Fruit fly (Drosophila melanogaster): ENCODE results near the gene CG5693.

The CG5693 gene

DNA sequence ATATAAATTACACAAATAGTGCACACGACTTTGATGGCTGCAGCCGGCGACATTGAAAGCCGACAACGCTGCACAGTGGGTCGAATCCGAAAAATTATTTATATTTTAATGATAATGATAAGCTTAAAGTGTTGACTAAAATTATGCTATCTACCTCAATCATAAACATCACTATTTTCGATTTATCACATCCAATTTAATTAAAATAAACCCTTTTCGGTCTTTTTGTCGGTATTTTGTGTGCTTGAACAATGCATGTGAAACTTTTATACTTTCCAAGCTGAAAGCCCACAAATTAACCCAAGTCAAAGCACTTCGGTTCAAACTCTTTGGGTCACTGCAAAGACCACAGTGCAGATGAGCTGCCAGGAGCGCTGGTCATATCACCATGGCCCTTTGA, 946 bp upstream of the CG5693 start:
- TF ChIP-seq CG34367 (tag; optimal IDR thresholded peaks at IDR 0.05): peak; percentile 36
- TF ChIP-seq CG10348 (GFP tag; IDR thresholded peaks at IDR 0.05): no peak
- peak; percentile 83 for TF ChIP-seq CG14655 (GFP tag; optimal IDR thresholded peaks at IDR 0.05)
- no peak; the same call in 1 of the 2 replicates for TF ChIP-seq rn (GFP tag; IDR thresholded peaks at IDR 0.05)
- no peak for TF ChIP-seq CG12605 (GFP tag; IDR thresholded peaks at IDR 0.05)
- peak; percentile 39; the same call in 2 of the 3 replicates for TF ChIP-seq CG4496 (GFP tag; IDR thresholded peaks at IDR 0.05)
- no peak for TF ChIP-seq gl (tag; optimal IDR thresholded peaks at IDR 0.05)
- TF ChIP-seq Ets98B (GFP tag; IDR thresholded peaks at IDR 0.05): peak; percentile 45; the same call in 1 of the 2 replicates
- peak; percentile 45 for TF ChIP-seq CG8159 (tag; optimal IDR thresholded peaks at IDR 0.05)
- peak; percentile 80 for TF ChIP-seq CG8301 (tag; optimal IDR thresholded peaks at IDR 0.05)
- peak; percentile 29 for TF ChIP-seq Pif1B (GFP tag; optimal IDR thresholded peaks at IDR 0.05)
- TF ChIP-seq CG17806 (tag; optimal IDR thresholded peaks at IDR 0.05): peak; percentile 49
- peak; percentile 55 for TF ChIP-seq Pif1A (GFP tag; optimal IDR thresholded peaks at IDR 0.05)
- peak; percentile 75 for TF ChIP-seq fd96Ca (GFP tag; IDR thresholded peaks at IDR 0.05)
- peak; percentile 67 for TF ChIP-seq CG9948 (tag; optimal IDR thresholded peaks at IDR 0.05)

- TF ChIP-seq CG32121 (GFP tag; IDR thresholded peaks at IDR 0.05) (no peak), gl (tag; optimal IDR thresholded peaks at IDR 0.05) (no peak), CG4496 (GFP tag; IDR thresholded peaks at IDR 0.05) (no peak), Snoo (tag; optimal IDR thresholded peaks at IDR 0.05) (no peak), CG8301 (tag; optimal IDR thresholded peaks at IDR 0.05) (no peak), EcR (GFP tag; optimal IDR thresholded peaks at IDR 0.05) (no peak), Pif1B (GFP tag; optimal IDR thresholded peaks at IDR 0.05) (no peak), CG14655 (GFP tag; optimal IDR thresholded peaks at IDR 0.05) (no peak), CG15710 (tag; optimal IDR thresholded peaks at IDR 0.05) (no peak), D1 (tag; optimal IDR thresholded peaks at IDR 0.05) (no peak), CG9948 (tag; optimal IDR thresholded peaks at IDR 0.05) (no peak), CG13204 (GFP tag; optimal IDR thresholded peaks at IDR 0.05) (no peak), rn (GFP tag; IDR thresholded peaks at IDR 0.05) (no peak), Pif1A (GFP tag; optimal IDR thresholded peaks at IDR 0.05) (no peak), CG12605 (GFP tag; IDR thresholded peaks at IDR 0.05) (no peak), CG34367 (tag; optimal IDR thresholded peaks at IDR 0.05) (no peak), CG10348 (GFP tag; IDR thresholded peaks at IDR 0.05) (no peak), fd96Ca (GFP tag; IDR thresholded peaks at IDR 0.05) (no peak)
Observed at dm6 chr2L:18007060-18007459, 633 bp downstream of the CG5693 start, which contains the start of gene CG42659. TSS of gene CG42659 (plus strand) at chr2L:18007360.

DNA sequence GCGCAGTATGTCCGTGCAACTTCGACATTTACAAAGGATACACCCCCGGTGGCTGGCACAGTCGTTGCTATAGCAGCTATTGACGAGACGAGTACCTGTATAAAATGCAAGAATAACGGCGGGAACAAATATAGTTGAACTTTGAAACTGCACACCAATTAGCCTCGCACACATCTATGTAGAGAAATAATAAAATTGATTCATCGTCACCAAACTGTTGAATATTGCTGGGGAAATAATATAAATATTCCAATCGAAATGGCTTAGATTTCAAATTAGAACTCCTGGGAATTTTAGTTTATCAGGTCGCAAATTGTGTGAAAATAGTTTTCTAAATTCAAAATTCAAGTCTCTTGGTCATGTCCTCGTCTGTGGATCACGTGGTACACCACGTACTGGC, 1.2 kb downstream of the CG5693 start, which contains the start of the genes CG42634 and CG42635:
Gene CG42634 (plus strand): TSS at position 301 of the 400 bp plus-strand sequence.
Gene CG42635 (plus strand): TSS at position 301 of the 400 bp plus-strand sequence.
- TF ChIP-seq rn (GFP tag; IDR thresholded peaks at IDR 0.05) (no peak), CG9948 (tag; optimal IDR thresholded peaks at IDR 0.05) (no peak), Pif1B (GFP tag; optimal IDR thresholded peaks at IDR 0.05) (no peak), CG8301 (tag; optimal IDR thresholded peaks at IDR 0.05) (no peak), CG10348 (GFP tag; IDR thresholded peaks at IDR 0.05) (no peak)

DNA sequence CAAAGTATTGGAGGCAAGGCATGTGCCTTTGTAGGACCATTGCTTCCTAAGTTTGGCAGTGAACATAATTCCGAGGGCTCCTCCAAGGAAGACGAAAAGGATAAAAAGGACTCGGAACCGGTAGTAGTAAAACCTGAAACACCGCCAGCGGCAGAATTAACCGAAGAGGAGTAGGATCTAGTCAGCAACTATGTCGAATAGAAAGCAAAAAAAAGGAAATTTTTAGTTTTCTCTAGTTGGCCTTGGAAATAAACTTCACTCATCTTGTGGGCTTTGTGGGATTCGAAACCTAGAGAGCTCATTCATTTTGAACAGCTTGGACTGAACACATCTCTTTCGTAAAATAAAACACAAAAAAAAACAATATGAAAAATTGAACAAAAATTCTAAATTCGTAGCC, 2.2 kb downstream of the CG5693 start, which contains the start of gene CG31740:
Gene CG31740 (plus strand): TSS at position 301 of the 400 bp plus-strand sequence.
- TF ChIP-seq CG9948 (tag; optimal IDR thresholded peaks at IDR 0.05): no peak
- TF ChIP-seq CG15710 (tag; optimal IDR thresholded peaks at IDR 0.05): no peak

dm6 chr2L:18009672-18010071, 3.2 kb downstream of the CG5693 start:
- TF ChIP-seq CG17806 (tag; optimal IDR thresholded peaks at IDR 0.05): no peak
- no peak for TF ChIP-seq Pif1A (GFP tag; optimal IDR thresholded peaks at IDR 0.05)
- no peak for TF ChIP-seq CG8159 (tag; optimal IDR thresholded peaks at IDR 0.05)
- no peak for TF ChIP-seq Pif1B (GFP tag; optimal IDR thresholded peaks at IDR 0.05)
- TF ChIP-seq gl (tag; optimal IDR thresholded peaks at IDR 0.05): no peak
- no peak for TF ChIP-seq CG34367 (tag; optimal IDR thresholded peaks at IDR 0.05)
- no peak for TF ChIP-seq CG10348 (GFP tag; IDR thresholded peaks at IDR 0.05)
- no peak for TF ChIP-seq Ets98B (GFP tag; IDR thresholded peaks at IDR 0.05)
- no peak for TF ChIP-seq CG8301 (tag; optimal IDR thresholded peaks at IDR 0.05)
- no peak for TF ChIP-seq D1 (tag; optimal IDR thresholded peaks at IDR 0.05)
- TF ChIP-seq CG32121 (GFP tag; IDR thresholded peaks at IDR 0.05): no peak
- no peak for TF ChIP-seq CG15710 (tag; optimal IDR thresholded peaks at IDR 0.05)
- no peak for TF ChIP-seq CG4496 (GFP tag; IDR thresholded peaks at IDR 0.05)
- no peak for TF ChIP-seq fd96Ca (GFP tag; IDR thresholded peaks at IDR 0.05)
- no peak for TF ChIP-seq CG12605 (GFP tag; IDR thresholded peaks at IDR 0.05)
- no peak for TF ChIP-seq CG9948 (tag; optimal IDR thresholded peaks at IDR 0.05)
- TF ChIP-seq EcR (GFP tag; optimal IDR thresholded peaks at IDR 0.05): no peak
- no peak for TF ChIP-seq rn (GFP tag; IDR thresholded peaks at IDR 0.05)
- no peak for TF ChIP-seq CG13204 (GFP tag; optimal IDR thresholded peaks at IDR 0.05)
- no peak for TF ChIP-seq Snoo (tag; optimal IDR thresholded peaks at IDR 0.05)

DNA sequence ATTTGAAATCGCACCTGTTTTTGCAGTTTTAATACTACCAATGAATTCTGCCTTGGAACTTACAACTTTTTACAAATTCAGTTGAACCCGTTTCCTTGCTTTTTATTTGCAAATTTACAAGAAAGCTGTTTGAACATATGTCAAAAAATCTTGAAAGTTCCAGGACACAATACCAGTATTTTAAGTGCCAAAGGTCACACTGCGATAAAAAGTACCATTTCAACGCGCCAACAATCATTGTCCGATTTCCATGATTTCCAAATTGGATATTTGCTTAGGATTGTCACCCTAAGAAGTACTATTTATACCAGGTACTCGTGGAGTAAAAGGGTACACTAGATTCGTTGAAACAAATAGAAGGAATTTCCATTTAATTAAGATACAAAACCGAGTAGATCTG, 4.9 kb downstream of the CG5693 start, which contains the start of gene elfless:
Gene elfless (minus strand): TSS at position 101 of the 400 bp plus-strand sequence.
- no peak for TF ChIP-seq CG32121 (GFP tag; IDR thresholded peaks at IDR 0.05)
- no peak for TF ChIP-seq D1 (tag; optimal IDR thresholded peaks at IDR 0.05)
- no peak for TF ChIP-seq EcR (GFP tag; optimal IDR thresholded peaks at IDR 0.05)
- TF ChIP-seq CG9948 (tag; optimal IDR thresholded peaks at IDR 0.05): no peak
- no peak for TF ChIP-seq fd96Ca (GFP tag; IDR thresholded peaks at IDR 0.05)
- no peak for TF ChIP-seq CG4496 (GFP tag; IDR thresholded peaks at IDR 0.05)
- TF ChIP-seq CG34367 (tag; optimal IDR thresholded peaks at IDR 0.05): no peak
- no peak for TF ChIP-seq rn (GFP tag; IDR thresholded peaks at IDR 0.05)
- TF ChIP-seq CG10348 (GFP tag; IDR thresholded peaks at IDR 0.05): no peak
- no peak for TF ChIP-seq Snoo (tag; optimal IDR thresholded peaks at IDR 0.05)
- TF ChIP-seq Pif1A (GFP tag; optimal IDR thresholded peaks at IDR 0.05): no peak
- TF ChIP-seq CG12605 (GFP tag; IDR thresholded peaks at IDR 0.05): no peak
- TF ChIP-seq gl (tag; optimal IDR thresholded peaks at IDR 0.05): no peak
- no peak for TF ChIP-seq Pif1B (GFP tag; optimal IDR thresholded peaks at IDR 0.05)
- TF ChIP-seq Ets98B (GFP tag; IDR thresholded peaks at IDR 0.05): no peak
- no peak for TF ChIP-seq CG13204 (GFP tag; optimal IDR thresholded peaks at IDR 0.05)

Measured in whole organism, pupa.